Worm (Caenorhabditis elegans): ENCODE measurements around the gene vha-13.

Gene vha-13

DNA sequence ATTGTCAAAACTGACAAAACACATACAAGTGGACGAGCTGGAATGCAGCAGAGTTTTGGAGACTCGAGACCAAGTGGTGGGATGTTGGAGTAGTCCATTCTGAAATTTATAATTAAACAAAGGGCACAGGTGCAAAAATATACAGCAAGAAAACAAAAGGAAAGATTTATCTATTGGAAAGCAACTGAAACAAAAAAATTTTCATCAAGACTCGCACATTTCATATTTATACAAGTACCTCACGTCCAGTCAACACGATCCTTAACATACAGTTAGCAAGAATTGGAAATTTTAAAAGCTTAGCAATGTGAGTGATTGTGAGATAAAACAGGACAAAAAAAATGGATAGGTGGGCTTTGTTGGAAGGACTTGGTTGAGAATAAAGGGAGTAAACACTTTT, 37.3 kb upstream of the vha-13 start, which contains the start of gene F47B8.1:
F47B8.1 (minus strand) TSS at position 101 of the 400 bp plus-strand sequence.
- TF ChIP-seq sem-4 (tag; optimal IDR thresholded peaks at IDR 0.05) (no peak), nhr-237 (tag; optimal IDR thresholded peaks at IDR 0.05) (no peak), lin-39 (tag; optimal IDR thresholded peaks at IDR 0.05) (no peak)

DNA sequence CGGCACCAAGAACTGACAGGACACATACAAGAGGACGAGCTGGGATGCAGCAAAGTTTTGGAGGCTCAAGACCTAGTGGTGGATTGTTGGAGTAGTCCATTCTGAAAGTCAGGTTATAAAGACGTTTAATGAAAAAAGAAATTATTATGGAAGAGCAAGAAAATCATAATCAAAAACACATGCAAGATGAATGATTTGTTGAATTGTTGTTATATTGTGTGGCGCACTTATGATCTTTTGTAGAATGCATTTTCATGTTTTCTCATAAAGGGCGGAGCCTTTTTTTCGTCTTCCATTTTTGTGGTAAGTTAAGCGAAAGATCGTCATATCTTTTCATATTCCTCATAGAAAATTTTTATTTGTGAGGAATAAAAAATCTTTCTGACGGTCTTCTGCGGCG, 35.0 kb upstream of the vha-13 start, which contains the start of gene F47B8.2:
F47B8.2 (minus strand) TSS at position 101 of the 400 bp plus-strand sequence.
- no peak for TF ChIP-seq crh-2 (tag; optimal IDR thresholded peaks at IDR 0.05)
- no peak for TF ChIP-seq nhr-12 (tag; optimal IDR thresholded peaks at IDR 0.05)
- no peak for TF ChIP-seq lsy-2 (tag; optimal IDR thresholded peaks at IDR 0.05)
- no peak for TF ChIP-seq nhr-237 (tag; optimal IDR thresholded peaks at IDR 0.05)
- no peak for TF ChIP-seq lin-11 (tag; optimal IDR thresholded peaks at IDR 0.05)
- no peak for TF ChIP-seq elt-1 (tag; optimal IDR thresholded peaks at IDR 0.05)
- TF ChIP-seq fos-1 (tag; optimal IDR thresholded peaks at IDR 0.05), result no peak
- TF ChIP-seq mab-5 (tag; optimal IDR thresholded peaks at IDR 0.05), result no peak
- no peak for TF ChIP-seq sem-4 (tag; optimal IDR thresholded peaks at IDR 0.05)
- TF ChIP-seq nhr-129 (tag; optimal IDR thresholded peaks at IDR 0.05), result no peak
- no peak for TF ChIP-seq ztf-11 (tag; optimal IDR thresholded peaks at IDR 0.05)
- TF ChIP-seq zag-1 (tag; optimal IDR thresholded peaks at IDR 0.05), result no peak
- no peak for TF ChIP-seq aly-2 (tag; optimal IDR thresholded peaks at IDR 0.05)
- no peak for TF ChIP-seq sma-9 (GFP tag; optimal IDR thresholded peaks at IDR 0.05)
- TF ChIP-seq sma-9 (tag; optimal IDR thresholded peaks at IDR 0.05), result no peak
- no peak for TF ChIP-seq unc-62 (GFP tag; optimal IDR thresholded peaks at IDR 0.05)
- no peak for TF ChIP-seq dmd-4 (tag; optimal IDR thresholded peaks at IDR 0.05)
- TF ChIP-seq mdl-1 (tag; optimal IDR thresholded peaks at IDR 0.05), result no peak

DNA sequence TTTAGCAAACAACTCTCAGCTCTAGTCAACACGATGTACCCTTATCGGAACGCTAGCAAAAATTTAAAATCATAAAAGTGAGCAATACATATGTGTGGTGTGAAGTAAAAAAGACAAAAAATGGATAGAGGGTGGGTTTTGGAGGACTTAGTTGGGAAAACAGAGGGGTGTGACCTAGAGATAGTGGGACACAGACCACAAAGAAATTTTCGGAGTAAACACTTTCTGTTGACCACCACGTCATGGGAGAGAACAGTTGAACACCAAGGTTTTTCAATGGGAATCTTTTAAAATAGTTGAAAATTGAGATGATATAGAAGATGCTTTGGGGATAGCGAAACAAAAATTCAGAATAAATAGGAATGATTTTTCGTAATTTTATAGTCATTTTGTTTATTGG, 34.3 kb upstream of the vha-13 start:
- TF ChIP-seq nhr-129 (tag; optimal IDR thresholded peaks at IDR 0.05) (peak; percentile 40), crh-2 (tag; optimal IDR thresholded peaks at IDR 0.05) (no peak), unc-55 (GFP tag; optimal IDR thresholded peaks at IDR 0.05) (peak; percentile 19), C34F6.9 (tag; optimal IDR thresholded peaks at IDR 0.05) (peak; percentile 7)

DNA sequence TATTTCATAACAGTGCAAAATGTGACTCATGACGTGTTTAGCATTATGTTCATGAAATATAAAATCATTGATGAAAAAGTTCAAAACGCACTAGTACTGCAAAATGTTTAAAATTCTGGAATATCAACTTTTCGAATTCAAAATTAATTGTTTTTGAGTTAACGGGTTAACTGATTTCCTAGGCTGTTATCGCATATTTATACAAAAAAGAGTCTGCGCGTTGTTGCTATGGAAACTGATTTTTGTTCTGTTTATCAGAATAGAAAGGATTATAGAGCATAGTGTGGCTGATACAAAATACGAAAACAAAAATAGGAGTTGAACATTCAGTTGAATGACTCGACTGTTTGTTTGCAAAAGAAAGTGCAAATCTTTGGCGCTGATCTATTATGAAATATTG, 33.9 kb upstream of the vha-13 start:
- TF ChIP-seq lin-13 (GFP tag; optimal IDR thresholded peaks at IDR 0.05) (no peak), nhr-129 (tag; optimal IDR thresholded peaks at IDR 0.05) (no peak), R02D3.7 (tag; optimal IDR thresholded peaks at IDR 0.05) (no peak), nhr-6 (tag; optimal IDR thresholded peaks at IDR 0.05) (no peak), nhr-23 (tag; optimal IDR thresholded peaks at IDR 0.05) (no peak)

DNA sequence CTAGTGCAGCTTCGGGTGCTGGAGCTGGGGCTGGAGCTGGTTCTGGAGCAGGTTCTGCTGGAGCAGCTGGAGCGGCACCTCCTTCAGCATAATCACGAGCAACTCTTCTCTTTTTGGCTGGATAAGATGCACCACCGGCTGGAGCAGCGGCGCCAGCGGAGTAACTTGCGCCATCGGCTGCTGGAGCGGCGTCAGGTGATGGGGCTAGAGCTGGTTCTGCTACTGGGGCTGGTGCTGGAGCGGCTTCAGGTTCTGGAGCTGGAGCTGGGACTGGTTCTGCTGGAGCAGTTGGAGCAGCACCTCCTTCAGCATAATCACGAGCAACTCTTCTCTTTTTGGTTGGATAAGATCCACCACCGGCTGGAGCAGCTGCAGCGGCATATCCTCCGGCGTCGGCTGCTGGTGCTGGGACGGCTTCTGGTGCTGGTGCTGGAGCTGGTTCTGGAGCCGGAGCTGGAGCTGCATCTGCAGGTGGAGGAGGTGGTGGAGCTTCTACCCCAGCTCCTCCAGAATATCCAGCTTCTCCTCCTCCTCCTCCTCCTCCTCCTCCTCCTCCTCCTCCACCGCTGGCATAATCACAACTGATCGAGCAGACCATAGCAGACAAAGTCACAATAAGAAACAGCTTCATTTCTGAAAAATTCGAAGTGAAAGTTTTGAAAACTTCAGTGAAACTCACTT, 32.3 kb upstream of the vha-13 start, which contains the start of gene F47B8.13:
F47B8.13 (minus strand) TSS at position 631 of the 681 bp plus-strand sequence.
- TF ChIP-seq nhr-11 (tag; optimal IDR thresholded peaks at IDR 0.05) (no peak), lin-13 (GFP tag; optimal IDR thresholded peaks at IDR 0.05) (no peak), sma-9 (GFP tag; optimal IDR thresholded peaks at IDR 0.05) (no peak), sma-9 (tag; optimal IDR thresholded peaks at IDR 0.05) (no peak), ceh-16 (tag; optimal IDR thresholded peaks at IDR 0.05) (no peak), lin-39 (tag; optimal IDR thresholded peaks at IDR 0.05) (no peak), Y55F3AM.14 (GFP tag; optimal IDR thresholded peaks at IDR 0.05) (no peak)

DNA sequence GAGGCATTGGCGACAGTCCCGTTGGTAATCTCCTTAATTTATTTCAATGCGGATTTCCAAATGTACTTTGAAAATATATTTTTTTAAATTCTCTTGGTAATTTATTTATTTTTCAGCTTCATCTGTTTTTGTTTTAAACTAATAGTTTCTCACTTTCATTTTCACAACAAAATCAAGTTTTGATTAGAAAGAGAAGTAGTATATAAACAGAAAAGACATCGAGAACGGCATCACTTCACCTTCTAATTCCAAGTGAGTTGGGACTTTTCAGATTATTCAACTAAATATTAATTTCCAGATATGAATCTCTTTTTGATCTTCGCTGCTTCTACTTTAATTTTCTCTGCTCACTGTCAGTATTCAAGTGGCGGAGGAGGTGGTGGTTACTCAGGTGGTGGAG, 31.3 kb upstream of the vha-13 start, which contains the start of gene F47B8.14:
F47B8.14 (plus strand) TSS at position 301 of the 400 bp plus-strand sequence.
- no peak for TF ChIP-seq mab-5 (tag; optimal IDR thresholded peaks at IDR 0.05)
- no peak for TF ChIP-seq ZK546.5 (tag; optimal IDR thresholded peaks at IDR 0.05)
- TF ChIP-seq R02D3.7 (tag; optimal IDR thresholded peaks at IDR 0.05), result no peak
- TF ChIP-seq nhr-237 (tag; optimal IDR thresholded peaks at IDR 0.05), result no peak
- TF ChIP-seq alr-1 (tag; optimal IDR thresholded peaks at IDR 0.05), result no peak
- no peak for TF ChIP-seq nhr-23 (tag; optimal IDR thresholded peaks at IDR 0.05)
- no peak for TF ChIP-seq unc-55 (GFP tag; optimal IDR thresholded peaks at IDR 0.05)
- no peak for TF ChIP-seq lin-11 (tag; optimal IDR thresholded peaks at IDR 0.05)
- TF ChIP-seq nhr-21 (tag; optimal IDR thresholded peaks at IDR 0.05), result no peak
- no peak for TF ChIP-seq snpc-4 (tag; optimal IDR thresholded peaks at IDR 0.05)
- no peak for TF ChIP-seq ztf-4 (tag; optimal IDR thresholded peaks at IDR 0.05)
